Fruit fly (Drosophila melanogaster): Measurements from ENCODE around the gene Imp.

Imp gene

DNA sequence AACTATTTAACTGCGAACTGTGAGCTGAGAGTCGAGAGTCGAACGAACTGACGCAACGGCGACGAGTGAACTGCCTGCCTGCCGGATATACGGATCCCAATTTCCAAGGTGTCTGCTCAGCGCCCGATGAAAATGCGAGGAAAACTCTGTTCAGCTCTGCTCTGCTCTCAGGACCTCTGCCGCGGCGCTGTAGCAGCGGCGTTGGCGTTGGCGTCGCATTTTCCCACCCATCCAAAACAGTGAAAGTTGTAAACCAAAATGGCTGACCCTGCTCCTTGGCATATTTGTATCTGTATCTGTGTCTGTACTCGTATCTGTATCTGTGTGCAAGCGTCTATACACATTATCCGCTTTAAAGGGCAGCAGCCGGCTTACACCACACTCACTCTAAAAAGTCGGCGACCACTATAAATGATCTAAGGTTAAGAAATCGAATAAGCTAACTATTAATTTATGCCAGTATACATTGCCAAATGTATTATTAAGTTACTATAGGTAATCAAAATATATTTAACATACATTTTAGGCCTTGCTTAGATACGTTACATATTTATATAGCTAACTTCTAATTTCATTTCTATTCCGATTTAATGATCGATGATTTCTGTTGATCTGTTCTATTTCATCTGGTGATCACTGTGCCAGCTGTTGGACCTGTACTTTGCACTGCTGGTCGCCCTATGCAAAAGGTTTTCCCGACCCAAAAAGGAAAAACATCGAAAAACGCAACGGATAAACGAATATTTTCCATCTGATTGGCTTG, 1.2 kb downstream of the Imp start (continued):
- TF ChIP-seq YL-1 (GFP tag; optimal IDR thresholded peaks at IDR 0.05) = no peak
- TF ChIP-seq phol (tag; optimal IDR thresholded peaks at IDR 0.05) = peak; percentile 89
- peak; percentile 64 for TF ChIP-seq CG12659 (GFP tag; optimal IDR thresholded peaks at IDR 0.05)
- no peak for TF ChIP-seq h (optimal IDR thresholded peaks at IDR 0.05)
- peak; percentile 38 for TF ChIP-seq Asciz (GFP tag; optimal IDR thresholded peaks at IDR 0.05)
- no peak for TF ChIP-seq Dll (GFP tag; IDR thresholded peaks at IDR 0.05; ENCODE audit: partially characterized antibody)
- TF ChIP-seq gcm (GFP tag; optimal IDR thresholded peaks at IDR 0.05) = peak; percentile 66
- no peak for TF ChIP-seq mirr (GFP tag; optimal IDR thresholded peaks at IDR 0.05)
- peak; percentile 30 for TF ChIP-seq Max (GFP tag; optimal IDR thresholded peaks at IDR 0.05)
- no peak for TF ChIP-seq ssp (GFP tag; IDR thresholded peaks at IDR 0.05)
- peak; percentile 95 for TF ChIP-seq sens (GFP tag)
- peak; percentile 26 for TF ChIP-seq CG15514 (GFP tag; optimal IDR thresholded peaks at IDR 0.05)
- TF ChIP-seq CG15696 (tag; optimal IDR thresholded peaks at IDR 0.05) = peak; percentile 96
- 0 out of 2 replicates have a peak, but pooled peaks have one; percentile 13 for TF ChIP-seq peb (GFP tag; IDR thresholded peaks at IDR 0.05)
- TF ChIP-seq prd (optimal IDR thresholded peaks at IDR 0.05) = no peak
- peak; percentile 82 for TF ChIP-seq prd (GFP tag; IDR thresholded peaks at IDR 0.05)
- TF ChIP-seq CG11456 (GFP tag; IDR thresholded peaks at IDR 0.05) = no peak
- TF ChIP-seq unc-4 (GFP tag; IDR thresholded peaks at IDR 0.05; ENCODE audit: partially characterized antibody) = no peak
- TF ChIP-seq ATbp (GFP tag; optimal IDR thresholded peaks at IDR 0.05) = peak; percentile 57
- TF ChIP-seq CG10321 (GFP tag; IDR thresholded peaks at IDR 0.05) = no peak
- TF ChIP-seq CG13123 (GFP tag; optimal IDR thresholded peaks at IDR 0.05) = peak; percentile 30
- TF ChIP-seq bcd (GFP tag; optimal IDR thresholded peaks at IDR 0.05) = peak; percentile 68
- TF ChIP-seq Side (GFP tag; optimal IDR thresholded peaks at IDR 0.05) = no peak
- TF ChIP-seq CG15601 (tag; optimal IDR thresholded peaks at IDR 0.05) = peak; percentile 62
- no peak for TF ChIP-seq NK7.1 (GFP tag; optimal IDR thresholded peaks at IDR 0.05)
- peak; percentile 24 for TF ChIP-seq CG6654 (GFP tag; optimal IDR thresholded peaks at IDR 0.05)
- TF ChIP-seq CG12942 (GFP tag; optimal IDR thresholded peaks at IDR 0.05) = peak; percentile 30
- TF ChIP-seq tx (GFP tag; optimal IDR thresholded peaks at IDR 0.05) = peak; percentile 15
- peak; percentile 17 for TF ChIP-seq Bdp1 (GFP tag; optimal IDR thresholded peaks at IDR 0.05)
- TF ChIP-seq wdn (GFP tag; IDR thresholded peaks at IDR 0.05) = no peak
- TF ChIP-seq stc (GFP tag; IDR thresholded peaks at IDR 0.05) = no peak
- no peak for TF ChIP-seq HLH4C (GFP tag; IDR thresholded peaks at IDR 0.05; ENCODE audit: partially characterized antibody)
- no peak for TF ChIP-seq CG31388 (GFP tag; optimal IDR thresholded peaks at IDR 0.05)
- peak; percentile 61 for TF ChIP-seq CG10147 (GFP tag; optimal IDR thresholded peaks at IDR 0.05)
- TF ChIP-seq trem (tag; optimal IDR thresholded peaks at IDR 0.05) = peak; percentile 61
- TF ChIP-seq ab (GFP tag; optimal IDR thresholded peaks at IDR 0.05) = no peak
- no peak for TF ChIP-seq sob (GFP tag; IDR thresholded peaks at IDR 0.05)
- TF ChIP-seq CG9876 (GFP tag; optimal IDR thresholded peaks at IDR 0.05) = no peak
- TF ChIP-seq chif (GFP tag; optimal IDR thresholded peaks at IDR 0.05) = peak; percentile 18 to 55
- TF ChIP-seq CG13296 (GFP tag; optimal IDR thresholded peaks at IDR 0.05) = peak; percentile 63
- TF ChIP-seq CG15011 (GFP tag; optimal IDR thresholded peaks at IDR 0.05) = peak; percentile 60
- peak; percentile 26 for TF ChIP-seq run (tag; optimal IDR thresholded peaks at IDR 0.05)
- TF ChIP-seq ind (GFP tag; optimal IDR thresholded peaks at IDR 0.05) = peak; percentile 54
- peak; percentile 66 for TF ChIP-seq CG12219 (GFP tag; optimal IDR thresholded peaks at IDR 0.05)
- TF ChIP-seq Sry-β (GFP tag; optimal IDR thresholded peaks at IDR 0.05) = no peak
- TF ChIP-seq sens-2 (GFP tag; IDR thresholded peaks at IDR 0.05) = no peak
- TF ChIP-seq CG8944 (GFP tag; optimal IDR thresholded peaks at IDR 0.05) = no peak
- TF ChIP-seq CG4282 (GFP tag; optimal IDR thresholded peaks at IDR 0.05) = no peak
- 0 out of 2 replicates have a peak, but pooled peaks have one; percentile 37 for TF ChIP-seq Ada2b (GFP tag; IDR thresholded peaks at IDR 0.05)
- TF ChIP-seq CG2889 (GFP tag; IDR thresholded peaks at IDR 0.05) = no peak
